Fruit fly (Drosophila melanogaster): ENCODE results near the gene arm.

DNA sequence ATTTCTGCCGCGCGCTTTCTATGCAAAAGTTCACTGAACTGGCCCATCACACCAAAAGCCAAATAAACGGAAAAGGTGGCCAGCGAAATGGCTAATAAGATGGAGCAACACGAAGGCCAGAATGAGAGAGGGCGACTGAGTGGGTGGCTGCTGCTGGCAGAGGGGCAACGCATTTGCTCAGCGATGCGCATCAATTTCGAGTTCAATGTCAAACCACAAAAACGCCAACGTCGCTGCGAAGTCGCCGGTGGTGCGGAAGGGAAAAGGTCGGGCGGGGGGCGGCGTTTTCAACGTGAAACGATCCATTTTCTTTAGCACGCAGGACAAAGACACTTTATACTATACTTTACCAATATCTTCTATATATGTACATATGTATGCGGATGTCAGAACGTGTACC, 49.2 kb upstream of the arm start:
- no peak for TF ChIP-seq psq (optimal IDR thresholded peaks at IDR 0.05)
- no peak for TF ChIP-seq usp (GFP tag; optimal IDR thresholded peaks at IDR 0.05)
- no peak for TF ChIP-seq CG8478 (optimal IDR thresholded peaks at IDR 0.05)
- TF ChIP-seq EcR (GFP tag; optimal IDR thresholded peaks at IDR 0.05), result peak; percentile 5 to 27
- TF ChIP-seq Dll (optimal IDR thresholded peaks at IDR 0.05), result no peak
